Worm (Caenorhabditis elegans): Measurements from ENCODE around the gene Y46G5A.39.
A peak's percentile ranks its signal among the peaks of the same experiment; 100 is the strongest.

Gene Y46G5A.39

DNA sequence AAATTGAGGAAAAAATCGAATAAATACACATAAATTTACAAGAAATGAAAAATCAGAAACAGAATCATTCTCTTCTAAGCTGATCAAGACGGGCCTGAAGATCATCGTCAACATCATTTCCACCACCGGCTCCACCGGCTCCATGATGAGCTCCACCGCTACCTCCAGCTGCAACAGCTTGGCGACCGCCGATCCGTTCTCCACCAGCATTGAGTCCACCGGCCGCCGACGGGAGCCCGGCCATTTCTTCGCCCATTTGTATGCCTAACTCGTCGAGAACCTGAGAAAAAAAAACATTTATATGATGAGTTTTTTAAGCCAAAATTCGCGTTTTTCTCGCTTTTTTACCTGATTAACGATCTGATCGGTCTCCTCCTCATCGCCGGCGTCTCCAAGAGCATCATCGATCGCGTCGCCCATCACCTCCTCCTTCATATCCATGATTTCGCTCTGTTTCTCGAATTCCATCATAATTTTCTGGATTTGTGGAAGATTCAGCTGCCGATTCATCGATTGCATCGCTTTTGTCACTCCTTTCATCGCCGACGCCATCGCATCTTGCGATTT, 13.7 kb upstream of the Y46G5A.39 start:
- no peak for TF ChIP-seq ceh-36 (tag; optimal IDR thresholded peaks at IDR 0.05)
- TF ChIP-seq hmbx-1 (tag; optimal IDR thresholded peaks at IDR 0.05): no peak
- no peak for TF ChIP-seq hmg-4 (GFP tag; optimal IDR thresholded peaks at IDR 0.05)
- TF ChIP-seq tbx-37 (GFP tag; conservative IDR thresholded peaks at IDR 0.05): no peak
- TF ChIP-seq pes-1 (GFP tag; IDR thresholded peaks at IDR 0.05): no peak
- TF ChIP-seq ama-1 (optimal IDR thresholded peaks at IDR 0.05): no peak
- TF ChIP-seq F13C5.2 (tag; optimal IDR thresholded peaks at IDR 0.05): no peak
- TF ChIP-seq ets-7 (tag; optimal IDR thresholded peaks at IDR 0.05): no peak
- TF ChIP-seq aly-1 (tag; optimal IDR thresholded peaks at IDR 0.05): no peak
- TF ChIP-seq tra-4 (tag; optimal IDR thresholded peaks at IDR 0.05): no peak
- TF ChIP-seq scrt-1 (GFP tag; IDR thresholded peaks at IDR 0.05): no peak
- no peak for TF ChIP-seq flt-1 (GFP tag; IDR thresholded peaks at IDR 0.05)

DNA sequence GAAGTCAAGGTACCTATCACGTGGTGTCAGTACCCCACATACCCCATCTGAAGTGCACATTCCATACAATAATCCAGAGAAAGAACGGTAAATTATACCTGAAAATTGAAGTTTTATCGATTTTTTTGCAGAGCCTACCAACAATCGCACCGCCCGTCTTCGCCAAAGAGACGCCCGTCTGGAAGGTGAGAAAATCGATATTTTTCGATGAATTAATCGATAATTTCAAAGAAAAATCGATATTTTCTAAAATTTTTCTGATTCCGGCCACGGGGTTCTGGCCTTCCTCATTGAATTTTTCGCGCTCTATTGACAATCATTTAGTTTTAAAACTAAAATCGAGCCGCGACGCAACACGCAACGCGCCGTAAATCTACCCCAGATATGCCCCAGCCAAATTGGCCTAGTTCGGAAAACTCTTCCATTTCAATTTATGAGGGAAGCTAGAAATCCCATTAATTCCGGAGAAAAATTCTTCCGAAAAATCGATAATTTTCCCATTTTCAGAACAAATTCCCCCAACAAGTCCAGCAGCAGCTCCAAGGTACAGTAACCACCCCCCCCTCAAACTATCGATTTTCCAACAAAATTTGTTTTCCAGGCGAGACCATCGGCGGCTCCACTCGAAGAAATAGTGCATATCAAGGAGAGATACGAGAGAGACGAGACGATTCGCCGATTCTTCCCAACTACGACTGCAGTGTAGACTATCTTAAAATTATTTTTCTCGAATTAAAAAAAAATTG, 13.0 kb upstream of the Y46G5A.39 start:
- peak; percentile 51; the same call in 1 of the 2 replicates for TF ChIP-seq pes-1 (GFP tag; IDR thresholded peaks at IDR 0.05)
- TF ChIP-seq hmbx-1 (tag; optimal IDR thresholded peaks at IDR 0.05): no peak
- no peak for TF ChIP-seq hmg-4 (GFP tag; optimal IDR thresholded peaks at IDR 0.05)

DNA sequence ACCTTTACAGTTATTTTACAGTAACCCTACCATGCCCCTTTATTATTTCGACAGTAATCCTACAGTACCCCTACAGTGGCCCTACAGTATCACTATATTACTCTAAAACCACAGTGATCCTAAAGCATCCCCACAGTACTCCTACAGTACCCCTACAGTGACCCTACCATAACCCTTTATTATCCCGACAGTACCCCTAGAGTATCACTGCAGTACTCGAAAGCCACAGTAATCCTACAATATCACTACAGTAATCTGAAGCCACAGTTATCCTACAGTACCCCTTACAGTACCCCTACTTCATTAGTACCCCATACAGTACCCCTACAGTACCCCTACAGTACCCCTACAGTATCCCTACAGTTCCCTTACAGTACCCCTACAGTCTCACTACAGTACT, 10.9 kb upstream of the Y46G5A.39 start:
- TF ChIP-seq tra-4 (tag; optimal IDR thresholded peaks at IDR 0.05) (no peak), B0310.2 (tag; optimal IDR thresholded peaks at IDR 0.05) (no peak), hmbx-1 (tag; optimal IDR thresholded peaks at IDR 0.05) (no peak), tbx-11 (GFP tag; IDR thresholded peaks at IDR 0.05) (no peak), pes-1 (GFP tag; IDR thresholded peaks at IDR 0.05) (no peak), hmg-4 (GFP tag; optimal IDR thresholded peaks at IDR 0.05) (no peak), aly-1 (tag; optimal IDR thresholded peaks at IDR 0.05) (no peak), ama-1 (optimal IDR thresholded peaks at IDR 0.05) (no peak), F13C5.2 (tag; optimal IDR thresholded peaks at IDR 0.05) (no peak), tbx-37 (GFP tag; conservative IDR thresholded peaks at IDR 0.05) (no peak), ets-7 (tag; optimal IDR thresholded peaks at IDR 0.05) (no peak), ceh-36 (tag; optimal IDR thresholded peaks at IDR 0.05) (no peak), ceh-13 (GFP tag; optimal IDR thresholded peaks at IDR 0.05) (no peak), hnd-1 (tag; optimal IDR thresholded peaks at IDR 0.05) (no peak), scrt-1 (GFP tag; IDR thresholded peaks at IDR 0.05) (no peak), flt-1 (GFP tag; IDR thresholded peaks at IDR 0.05) (no peak), sea-1 (GFP tag; conservative IDR thresholded peaks at IDR 0.05) (no peak)

DNA sequence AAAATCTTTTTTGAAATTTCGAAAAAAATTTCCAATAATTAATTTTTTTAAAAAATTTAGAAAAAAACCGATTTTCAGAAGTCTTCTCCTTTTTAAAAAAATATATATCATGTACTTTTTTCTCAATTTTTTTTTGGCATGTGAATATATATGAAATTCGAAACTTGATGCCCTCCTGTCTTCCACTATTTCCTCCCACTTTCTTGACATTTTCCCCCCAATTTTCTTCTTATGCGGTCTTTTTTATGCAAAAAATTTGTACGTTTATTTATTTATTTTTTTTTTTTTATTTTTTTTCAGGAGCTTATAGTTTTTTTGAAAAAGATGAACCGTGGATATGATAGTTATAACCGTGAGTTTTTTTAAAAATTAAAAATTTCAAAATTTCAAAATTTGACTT, 6.9 kb upstream of the Y46G5A.39 start, which contains the start of gene cnp-2:
Gene cnp-2, plus strand, starts transcription at position 301 of the 400 bp plus-strand sequence.
- TF ChIP-seq ceh-13 (GFP tag; optimal IDR thresholded peaks at IDR 0.05) (no peak), tbx-37 (GFP tag; conservative IDR thresholded peaks at IDR 0.05) (no peak), aly-1 (tag; optimal IDR thresholded peaks at IDR 0.05) (no peak), ceh-36 (tag; optimal IDR thresholded peaks at IDR 0.05) (no peak), flt-1 (GFP tag; IDR thresholded peaks at IDR 0.05) (no peak), hnd-1 (tag; optimal IDR thresholded peaks at IDR 0.05) (no peak), ets-7 (tag; optimal IDR thresholded peaks at IDR 0.05) (no peak)

DNA sequence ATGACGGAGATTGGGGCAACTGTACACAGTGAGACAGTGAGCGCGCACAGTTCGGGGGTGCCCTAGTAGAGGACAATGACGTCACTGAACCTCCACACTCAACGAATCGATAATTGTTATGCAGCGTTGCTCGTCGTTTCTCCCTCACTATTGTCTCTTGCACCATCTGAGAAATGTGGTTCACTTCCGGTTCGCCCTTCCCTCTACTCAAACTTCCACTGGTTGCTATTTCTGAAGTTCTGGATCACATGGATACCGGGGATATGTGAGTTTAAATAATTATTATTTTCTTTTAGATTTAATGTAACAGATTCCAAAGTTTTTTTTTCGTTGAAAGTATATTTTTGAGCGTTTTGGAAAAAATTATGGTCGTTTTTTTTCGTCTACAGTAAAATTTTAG, 2.6 kb upstream of the Y46G5A.39 start, which contains the start of the genes Y46G5A.7 and Y46G5A.8:
Gene Y46G5A.7, minus strand, starts transcription at position 153 of the 400 bp plus-strand sequence.
Gene Y46G5A.8, plus strand, starts transcription at position 159 of the 400 bp plus-strand sequence.
- TF ChIP-seq ets-7 (tag; optimal IDR thresholded peaks at IDR 0.05) (peak; percentile 94), tbx-11 (GFP tag; IDR thresholded peaks at IDR 0.05) (no peak), scrt-1 (GFP tag; IDR thresholded peaks at IDR 0.05) (no peak), flt-1 (GFP tag; IDR thresholded peaks at IDR 0.05) (no peak), ceh-36 (tag; optimal IDR thresholded peaks at IDR 0.05) (no peak)

DNA sequence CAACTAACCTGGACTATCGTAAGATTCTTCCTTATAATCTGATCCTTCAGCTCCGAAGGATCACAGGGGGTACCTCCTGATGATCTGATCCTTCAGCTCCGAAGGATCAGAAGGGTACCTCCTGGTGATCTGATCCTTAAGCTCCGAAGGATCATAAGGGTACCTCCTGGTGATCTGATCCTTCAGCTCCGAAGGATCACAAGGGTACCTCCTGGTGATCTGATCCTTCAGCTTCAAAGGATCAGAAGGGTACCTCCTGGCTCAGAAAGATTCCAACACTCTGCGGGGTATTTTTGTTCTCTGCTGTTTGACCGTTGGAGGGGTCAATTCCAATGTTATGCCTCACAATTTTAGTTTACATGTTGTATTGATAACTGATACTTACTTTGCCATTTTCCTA, 3.9 kb downstream of the Y46G5A.39 start:
- TF ChIP-seq scrt-1 (GFP tag; IDR thresholded peaks at IDR 0.05) (peak; percentile 72), flt-1 (GFP tag; IDR thresholded peaks at IDR 0.05) (peak; percentile 10; the same call in 1 of the 2 replicates)

DNA sequence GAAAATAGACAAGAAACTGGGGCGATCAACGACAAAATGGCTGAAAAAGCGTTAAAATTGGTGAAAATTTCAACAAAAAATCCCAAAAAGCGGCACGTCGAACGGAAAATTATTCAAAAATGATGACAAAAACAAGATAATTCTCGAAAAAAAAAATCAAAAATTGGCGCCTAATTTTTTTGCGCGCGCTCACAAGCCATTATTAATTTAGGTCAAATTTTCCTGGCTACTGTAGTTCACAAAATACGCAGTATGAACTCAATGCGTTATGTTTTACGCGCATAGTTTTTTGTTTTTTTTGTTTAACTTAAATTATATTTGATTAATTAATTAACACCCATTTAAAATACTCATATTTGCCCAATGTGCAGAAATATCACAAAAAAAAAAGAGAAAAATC, 14.3 kb downstream of the Y46G5A.39 start:
- no peak for TF ChIP-seq hnd-1 (tag; optimal IDR thresholded peaks at IDR 0.05)
- no peak for TF ChIP-seq ceh-13 (GFP tag; optimal IDR thresholded peaks at IDR 0.05)
- TF ChIP-seq tbx-37 (GFP tag; conservative IDR thresholded peaks at IDR 0.05): no peak
- no peak for TF ChIP-seq pes-1 (GFP tag; IDR thresholded peaks at IDR 0.05)
- TF ChIP-seq flt-1 (GFP tag; IDR thresholded peaks at IDR 0.05): no peak
- no peak for TF ChIP-seq sea-1 (GFP tag; conservative IDR thresholded peaks at IDR 0.05)
- no peak for TF ChIP-seq aly-1 (tag; optimal IDR thresholded peaks at IDR 0.05)
- TF ChIP-seq hmbx-1 (tag; optimal IDR thresholded peaks at IDR 0.05): no peak
- no peak for TF ChIP-seq ets-7 (tag; optimal IDR thresholded peaks at IDR 0.05)
- no peak for TF ChIP-seq F13C5.2 (tag; optimal IDR thresholded peaks at IDR 0.05)
- TF ChIP-seq ceh-36 (tag; optimal IDR thresholded peaks at IDR 0.05): no peak
- TF ChIP-seq tbx-11 (GFP tag; IDR thresholded peaks at IDR 0.05): no peak
- no peak for TF ChIP-seq B0310.2 (tag; optimal IDR thresholded peaks at IDR 0.05)
- no peak for TF ChIP-seq tra-4 (tag; optimal IDR thresholded peaks at IDR 0.05)
- TF ChIP-seq hmg-4 (GFP tag; optimal IDR thresholded peaks at IDR 0.05): no peak
- TF ChIP-seq scrt-1 (GFP tag; IDR thresholded peaks at IDR 0.05): no peak
- no peak for TF ChIP-seq ama-1 (optimal IDR thresholded peaks at IDR 0.05)
